Worm (Caenorhabditis elegans) whole organism, L1 larva: ENCODE data around the gene apy-1.

Experiments
- C16A3.4 ChIP-seq: fragments of 150-350 bp; optimal IDR thresholded peaks from 2 replicates; lab custom pipeline; 2014; ENCODE audit warnings: missing biosample characterization, missing genetic modification characterization
- C34B4.2 ChIP-seq: sonication (generic microtip); optimal IDR thresholded peaks from 2 replicates; lab custom pipeline; 2017; ENCODE audit warnings: mild to moderate bottlenecking, missing genetic modification characterization, missing compliant biosample characterization
- blmp-1 ChIP-seq: fragments of 150-350 bp; optimal IDR thresholded peaks from 2 replicates; lab custom pipeline; 2014; ENCODE audit warnings: missing biosample characterization, missing genetic modification characterization
- ceh-63 ChIP-seq: fragments of 200-800 bp; sonication (Bioruptor generic); optimal IDR thresholded peaks from 2 replicates; lab custom pipeline; 2018; ENCODE audit warnings: mild to moderate bottlenecking, missing genetic modification characterization, missing compliant biosample characterization
- ceh-88 ChIP-seq: fragments of 200-800 bp; sonication (Bioruptor generic); IDR thresholded peaks from 2 replicates; pipeline ENCODE4 v1.3.6; 2022; ENCODE audit warnings: missing genetic modification characterization, missing compliant biosample characterization
- dsc-1 ChIP-seq: sonication (generic microtip); optimal IDR thresholded peaks from 2 replicates; lab custom pipeline; 2016; ENCODE audit warnings: mild to moderate bottlenecking, missing genetic modification characterization, missing compliant biosample characterization
- egl-27 ChIP-seq, 2 experiments: fragments of 150-350 bp in 1 of 2; sonication (generic microtip); optimal IDR thresholded peaks; 3 replicates each; lab custom pipeline; 2017 to 2018; ENCODE audit warnings: missing biosample characterization in 2 of 2, missing genetic modification characterization in 2 of 2, missing genetic modification reagents in 2 of 2
- elt-2 ChIP-seq: sonication (generic microtip); optimal IDR thresholded peaks from 2 replicates; lab custom pipeline; 2016; ENCODE audit warnings: missing genetic modification characterization, mild to moderate bottlenecking, inconsistent platforms, missing compliant biosample characterization, missing genetic modification reagents
- elt-3 ChIP-seq, 6 experiments: fragments of 150-350 bp in 1 of 6; sonication (generic microtip); optimal IDR thresholded peaks; 2 replicates each; lab custom pipeline; 2017 to 2018; ENCODE audit warnings: missing biosample characterization in 6 of 6, missing genetic modification characterization in 6 of 6, inconsistent platforms in 1 of 6
- fkh-10 ChIP-seq: sonication (generic microtip); optimal IDR thresholded peaks from 2 replicates; lab custom pipeline; 2017; ENCODE audit warnings: missing biosample characterization, missing genetic modification reagents, missing genetic modification characterization
- fos-1 ChIP-seq: fragments of 150-350 bp; optimal IDR thresholded peaks from 2 replicates; lab custom pipeline; 2014; ENCODE audit warnings: missing biosample characterization, missing genetic modification characterization
- grh-1 ChIP-seq: fragments of 200-800 bp; sonication (Bioruptor generic); IDR thresholded peaks from 2 replicates; pipeline ENCODE4 v1.3.6; 2022; ENCODE audit warnings: missing genetic modification reagents, missing genetic modification characterization, missing compliant biosample characterization
- hlh-4 ChIP-seq: sonication (generic microtip); optimal IDR thresholded peaks from 2 replicates; lab custom pipeline; 2016; ENCODE audit warnings: mild to moderate bottlenecking, missing genetic modification characterization, missing compliant biosample characterization
- hpl-2 ChIP-seq: fragments of 150-350 bp; optimal IDR thresholded peaks from 2 replicates; lab custom pipeline; 2014; ENCODE audit warnings: missing biosample characterization, missing genetic modification reagents, missing genetic modification characterization
- irx-1 ChIP-seq: sonication (generic microtip); optimal IDR thresholded peaks from 2 replicates; lab custom pipeline; 2016; ENCODE audit warnings: missing genetic modification characterization, missing compliant biosample characterization
- lin-13 ChIP-seq: fragments of 150-350 bp; optimal IDR thresholded peaks from 2 replicates; lab custom pipeline; 2014; ENCODE audit warnings: missing biosample characterization, missing genetic modification reagents, missing genetic modification characterization
- lin-14 ChIP-seq: fragments of 200-800 bp; sonication (Bioruptor generic); optimal IDR thresholded peaks from 2 replicates; lab custom pipeline; 2018; ENCODE audit warnings: mild to moderate bottlenecking, missing genetic modification characterization, moderate library complexity, missing compliant biosample characterization
- lin-35 ChIP-seq, 2 experiments: fragments of 150-350 bp; optimal IDR thresholded peaks; 2 replicates each; lab custom pipeline; 2014; ENCODE audit warnings: missing biosample characterization in 2 of 2, missing genetic modification characterization in 2 of 2, missing genetic modification reagents in 2 of 2
- lin-39 ChIP-seq: fragments of 150-350 bp; optimal IDR thresholded peaks from 2 replicates; lab custom pipeline; 2014; ENCODE audit warnings: missing biosample characterization, missing genetic modification reagents, missing genetic modification characterization
- lir-3 ChIP-seq: sonication (generic microtip); optimal IDR thresholded peaks from 2 replicates; lab custom pipeline; 2016; ENCODE audit warnings: mild to moderate bottlenecking, missing genetic modification characterization, moderate library complexity, missing compliant biosample characterization; ENCODE audit not compliant: poor library complexity
- lsy-2 ChIP-seq, 2 experiments: fragments of 150-350 bp; optimal IDR thresholded peaks; 2 replicates each; lab custom pipeline; 2014; ENCODE audit warnings: missing biosample characterization in 2 of 2, missing genetic modification characterization in 2 of 2
- mab-9 ChIP-seq: fragments of 200-800 bp; sonication (Bioruptor generic); IDR thresholded peaks from 2 replicates; pipeline ENCODE4 v1.3.6; 2022; ENCODE audit warnings: missing genetic modification reagents, missing genetic modification characterization, missing compliant biosample characterization
- nhr-12 ChIP-seq: sonication (generic microtip); optimal IDR thresholded peaks from 2 replicates; lab custom pipeline; 2017; ENCODE audit warnings: missing biosample characterization, missing genetic modification characterization
- nhr-19 ChIP-seq: fragments of 200-800 bp; sonication (Bioruptor generic); conservative IDR thresholded peaks from 2 replicates; pipeline ENCODE4 v1.3.6; 2022; ENCODE audit warnings: missing genetic modification characterization, missing compliant biosample characterization
- nhr-28 ChIP-seq: fragments of 150-350 bp; optimal IDR thresholded peaks from 2 replicates; lab custom pipeline; 2014; ENCODE audit warnings: missing biosample characterization, missing genetic modification characterization
- nhr-76 ChIP-seq: sonication (generic microtip); optimal IDR thresholded peaks from 2 replicates; lab custom pipeline; 2017; ENCODE audit warnings: missing biosample characterization, missing genetic modification characterization
- nhr-84 ChIP-seq: sonication (generic microtip); optimal IDR thresholded peaks from 2 replicates; lab custom pipeline; 2017; ENCODE audit warnings: missing biosample characterization, missing genetic modification characterization
- nhr-85 ChIP-seq: sonication (generic microtip); peaks from one replicate; lab custom pipeline; 2016; ENCODE audit warnings: missing genetic modification characterization, inconsistent platforms, missing compliant biosample characterization
- pqm-1 ChIP-seq: sonication (generic microtip); optimal IDR thresholded peaks from 3 replicates; lab custom pipeline; 2017; ENCODE audit warnings: missing biosample characterization, missing genetic modification characterization
- skn-1 ChIP-seq: fragments of 150-350 bp; optimal IDR thresholded peaks from 2 replicates; lab custom pipeline; 2014; ENCODE audit warnings: missing biosample characterization, missing genetic modification characterization
- snpc-4 ChIP-seq: fragments of 150-350 bp; optimal IDR thresholded peaks from 2 replicates; lab custom pipeline; 2014; ENCODE audit warnings: missing biosample characterization, missing genetic modification characterization
- snu-23 ChIP-seq: sonication (generic microtip); optimal IDR thresholded peaks from 2 replicates; lab custom pipeline; 2016; ENCODE audit warnings: missing genetic modification characterization, missing compliant biosample characterization
- sptf-1 ChIP-seq: fragments of 150-350 bp; optimal IDR thresholded peaks from 2 replicates; lab custom pipeline; 2014; ENCODE audit warnings: missing biosample characterization, missing genetic modification characterization
- unc-130 ChIP-seq: fragments of 150-350 bp; optimal IDR thresholded peaks from 2 replicates; lab custom pipeline; 2017; ENCODE audit warnings: missing biosample characterization, missing genetic modification characterization, inconsistent platforms
- unc-62 ChIP-seq: fragments of 150-350 bp; optimal IDR thresholded peaks from 2 replicates; lab custom pipeline; 2014; ENCODE audit warnings: missing biosample characterization, missing genetic modification reagents, missing genetic modification characterization
- xbp-1 ChIP-seq: sonication (generic microtip); optimal IDR thresholded peaks from 2 replicates; lab custom pipeline; 2016; ENCODE audit warnings: missing genetic modification characterization, missing compliant biosample characterization

Gene apy-1

ce11 chrX:7565005-7565404 lies 4.5 kb downstream of the apy-1 start, which contains the start of gene vps-52:
Gene vps-52, plus strand, starts transcription at chrX:7565323.
- no peak for TF ChIP-seq lir-3 (tag; lab: Kevin White, UChicago)
- TF ChIP-seq unc-130 (tag; lab: Kevin White, UChicago): peak; percentile 34
- peak; percentile 9 for TF ChIP-seq lin-14 (GFP tag; lab: Kevin White, UChicago)
- no peak for TF ChIP-seq ceh-63 (GFP tag; lab: Kevin White, UChicago)
- peak in 1 of 2 experiments; percentile 18 for TF ChIP-seq lin-35 (GFP tag; optimal IDR thresholded peaks at IDR 0.05; lab: Kevin White, UChicago)
- TF ChIP-seq nhr-19 (GFP tag; lab: Robert Waterston, UW): no peak
- TF ChIP-seq nhr-85: no peak
- TF ChIP-seq nhr-28 (tag; lab: Kevin White, UChicago): no peak
- peak; percentile 12 for TF ChIP-seq snu-23 (GFP tag; lab: Kevin White, UChicago)
- TF ChIP-seq blmp-1: peak; percentile 31
- TF ChIP-seq C16A3.4 (tag; lab: Kevin White, UChicago): peak; percentile 15
- peak in 1 of 2 experiments; percentile 26 for TF ChIP-seq lsy-2 (tag; optimal IDR thresholded peaks at IDR 0.05; lab: Kevin White, UChicago)
- TF ChIP-seq unc-62 (GFP tag; lab: Kevin White, UChicago): no peak
- TF ChIP-seq irx-1: no peak
- TF ChIP-seq xbp-1 (tag; lab: Kevin White, UChicago): peak; percentile 18
- no peak for TF ChIP-seq ceh-88 (GFP tag; lab: Robert Waterston, UW)
- no peak for TF ChIP-seq fos-1 (tag; lab: Kevin White, UChicago)

- no peak for TF ChIP-seq nhr-84 (tag; lab: Kevin White, UChicago)
- TF ChIP-seq dsc-1 (tag; lab: Kevin White, UChicago): no peak
- no peak for TF ChIP-seq skn-1 (tag; lab: Kevin White, UChicago)
- no peak for TF ChIP-seq nhr-76
- no peak for TF ChIP-seq C34B4.2 (tag; lab: Kevin White, UChicago)
- TF ChIP-seq hlh-4 (tag; lab: Kevin White, UChicago): no peak
- no peak for TF ChIP-seq fkh-10 (GFP tag; lab: Kevin White, UChicago)
- no peak for TF ChIP-seq grh-1 (GFP tag; lab: Robert Waterston, UW)
- no peak for TF ChIP-seq mab-9 (GFP tag; lab: Robert Waterston, UW)
- no peak for TF ChIP-seq sptf-1
- TF ChIP-seq egl-27 (tag; optimal IDR thresholded peaks at IDR 0.05; lab: Kevin White, UChicago): no peak
- TF ChIP-seq lin-14 (GFP tag; lab: Kevin White, UChicago): no peak
- no peak for TF ChIP-seq nhr-28 (tag; lab: Kevin White, UChicago)
Observed at ce11 chrX:7563425-7563824, 6.1 kb downstream of the apy-1 start.

- TF ChIP-seq lin-39 (tag; lab: Kevin White, UChicago): no peak
- TF ChIP-seq, all 84 proteins: peak for 0
Observed at ce11 chrX:7562625-7563024, 6.9 kb downstream of the apy-1 start, which contains the start of gene sto-1. Gene sto-1, plus strand, starts transcription at chrX:7562824.

- TF ChIP-seq hpl-2 (GFP tag; lab: Kevin White, UChicago) (no peak), skn-1 (tag; lab: Kevin White, UChicago) (peak; percentile 18)
Observed at ce11 chrX:7561972-7562371, 7.5 kb downstream of the apy-1 start.

ce11 chrX:7558928-7559455 lies 10.5 kb downstream of the apy-1 start, which contains the start of the genes PDB1.1 and F08C6.5:
Gene PDB1.1, minus strand, starts transcription at chrX:7559085.
Gene F08C6.5, plus strand, starts transcription at chrX:7559405.
- peak; percentile 43 for TF ChIP-seq elt-2
- TF ChIP-seq hpl-2 (GFP tag; lab: Kevin White, UChicago): no peak
- no peak for TF ChIP-seq lin-13 (GFP tag; lab: Kevin White, UChicago)

- peak in 1 of 6 experiments; percentile 10 for TF ChIP-seq elt-3 (tag; optimal IDR thresholded peaks at IDR 0.05; lab: Kevin White, UChicago)
- no peak for TF ChIP-seq fos-1 (tag; lab: Kevin White, UChicago)
- no peak for TF ChIP-seq nhr-12
- no peak for TF ChIP-seq snpc-4 (tag; lab: Kevin White, UChicago)
- TF ChIP-seq elt-2: no peak
- TF ChIP-seq hlh-4 (tag; lab: Kevin White, UChicago): no peak
- no peak for TF ChIP-seq pqm-1 (tag; lab: Kevin White, UChicago)
- TF ChIP-seq nhr-85: peak; percentile 55
Observed at ce11 chrX:7554326-7554725, 15.2 kb downstream of the apy-1 start, which contains the start of gene F46C8.8. Gene F46C8.8, minus strand, starts transcription at chrX:7554426.
